Worm (Caenorhabditis elegans): Measurements from ENCODE around the gene nhr-188.

The nhr-188 gene

DNA sequence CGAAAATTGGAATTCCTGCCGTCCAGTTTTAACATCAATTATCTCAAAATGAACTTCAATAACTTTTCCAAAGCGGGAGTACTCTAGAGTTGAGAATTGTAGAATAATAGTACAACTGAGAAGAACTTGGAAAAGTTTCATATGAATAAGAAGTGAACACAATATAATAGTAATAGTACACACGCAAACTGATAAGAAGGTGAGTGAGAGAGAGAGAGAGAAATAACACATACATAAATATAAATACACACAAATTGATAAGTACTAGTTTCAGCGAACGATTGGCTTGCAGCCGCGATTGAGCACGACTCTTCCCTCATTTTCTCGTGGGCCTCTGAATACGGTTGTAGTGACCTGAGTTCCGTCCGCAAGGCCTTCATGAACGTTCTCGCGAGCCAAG lies 31.5 kb upstream of the nhr-188 start, which contains the start of gene C17E7.13 (continued):
- TF ChIP-seq tra-1 (GFP tag; IDR thresholded peaks at IDR 0.05) (no peak), R02D3.7 (tag; optimal IDR thresholded peaks at IDR 0.05) (no peak), nhr-28 (tag; optimal IDR thresholded peaks at IDR 0.05) (peak; percentile 39), ZK546.5 (tag; optimal IDR thresholded peaks at IDR 0.05) (no peak), T26A8.4 (GFP tag; IDR thresholded peaks at IDR 0.05) (no peak), dpl-1 (GFP tag; optimal IDR thresholded peaks at IDR 0.05) (no peak), cey-2 (tag; optimal IDR thresholded peaks at IDR 0.05; ENCODE audit: borderline replicate concordance, insufficient read depth) (no peak), unc-39 (tag; optimal IDR thresholded peaks at IDR 0.05) (no peak), zfp-3 (GFP tag; conservative IDR thresholded peaks at IDR 0.05) (no peak)

- no peak for TF ChIP-seq T20F7.1 (GFP tag; optimal IDR thresholded peaks at IDR 0.05)
- no peak for TF ChIP-seq nhr-111 (GFP tag; optimal IDR thresholded peaks at IDR 0.05)
- TF ChIP-seq mxl-2 (GFP tag; conservative IDR thresholded peaks at IDR 0.05), result no peak
- TF ChIP-seq Y48G9A.11 (GFP tag; IDR thresholded peaks at IDR 0.05), result no peak
Measured at ce11 chrV:3886104-3886503, 28.4 kb upstream of the nhr-188 start, which contains the start of gene nhr-124. Gene nhr-124, minus strand, starts transcription at chrV:3886204.

ce11 chrV:3884550-3884949 lies 26.9 kb upstream of the nhr-188 start:
- TF ChIP-seq nhr-111 (GFP tag; optimal IDR thresholded peaks at IDR 0.05), result no peak
- TF ChIP-seq fos-1 (tag; optimal IDR thresholded peaks at IDR 0.05), result no peak
- TF ChIP-seq aha-1 (tag), result peak; percentile 90
- TF ChIP-seq R02D3.7 (tag; optimal IDR thresholded peaks at IDR 0.05), result no peak

DNA sequence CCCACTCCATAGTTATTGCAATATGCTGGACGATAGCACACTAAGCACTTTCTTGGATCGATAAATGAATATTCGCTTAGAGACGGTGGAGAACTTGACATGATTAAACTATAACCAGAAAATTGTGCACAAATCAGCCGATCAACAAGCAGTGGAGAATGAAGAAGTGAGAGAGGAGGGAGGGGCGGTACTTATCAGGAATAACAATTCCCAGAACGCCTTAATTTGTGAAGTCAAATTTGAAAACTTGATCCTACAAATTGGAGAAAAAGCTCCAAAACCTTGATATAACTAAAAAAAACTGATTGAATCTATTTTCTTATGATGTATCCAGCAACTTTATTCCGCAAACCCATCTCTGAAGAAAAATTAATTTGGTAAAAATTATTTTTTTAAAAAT lies 20.6 kb upstream of the nhr-188 start, which contains the start of gene nhr-159:
nhr-159 (minus strand) TSS at position 101 of the 400 bp plus-strand sequence.
- TF ChIP-seq daf-12 (tag; optimal IDR thresholded peaks at IDR 0.05) (no peak), dmd-8 (GFP tag; IDR thresholded peaks at IDR 0.05) (no peak), arid-1 (GFP tag; conservative IDR thresholded peaks at IDR 0.05) (no peak), T26A8.4 (GFP tag; IDR thresholded peaks at IDR 0.05) (no peak), nhr-111 (GFP tag; optimal IDR thresholded peaks at IDR 0.05) (no peak), zag-1 (tag; optimal IDR thresholded peaks at IDR 0.05) (no peak), nhr-237 (tag; optimal IDR thresholded peaks at IDR 0.05) (no peak), ZK337.2 (GFP tag; IDR thresholded peaks at IDR 0.05) (no peak), F49E8.2 (tag; optimal IDR thresholded peaks at IDR 0.05; ENCODE audit: borderline replicate concordance) (no peak), lin-1 (GFP tag; IDR thresholded peaks at IDR 0.05) (no peak), dve-1 (tag; optimal IDR thresholded peaks at IDR 0.05; ENCODE audit: insufficient read depth) (no peak), daf-16 (GFP tag; optimal IDR thresholded peaks at IDR 0.05) (no peak), daf-16 (tag; optimal IDR thresholded peaks at IDR 0.05) (no peak), unc-62 (GFP tag; optimal IDR thresholded peaks at IDR 0.05 in 1 of 2) (no peak), unc-62 (tag; optimal IDR thresholded peaks at IDR 0.05) (no peak), nhr-76 (tag; optimal IDR thresholded peaks at IDR 0.05) (no peak), unc-39 (tag; optimal IDR thresholded peaks at IDR 0.05) (no peak), nhr-25 (tag; optimal IDR thresholded peaks at IDR 0.05; ENCODE audit: borderline replicate concordance, insufficient read depth) (no peak), zip-2 (tag; optimal IDR thresholded peaks at IDR 0.05) (no peak), madf-5 (GFP tag; IDR thresholded peaks at IDR 0.05) (no peak), spr-1 (tag; optimal IDR thresholded peaks at IDR 0.05) (no peak), mxl-3 (GFP tag; optimal IDR thresholded peaks at IDR 0.05) (no peak)

DNA sequence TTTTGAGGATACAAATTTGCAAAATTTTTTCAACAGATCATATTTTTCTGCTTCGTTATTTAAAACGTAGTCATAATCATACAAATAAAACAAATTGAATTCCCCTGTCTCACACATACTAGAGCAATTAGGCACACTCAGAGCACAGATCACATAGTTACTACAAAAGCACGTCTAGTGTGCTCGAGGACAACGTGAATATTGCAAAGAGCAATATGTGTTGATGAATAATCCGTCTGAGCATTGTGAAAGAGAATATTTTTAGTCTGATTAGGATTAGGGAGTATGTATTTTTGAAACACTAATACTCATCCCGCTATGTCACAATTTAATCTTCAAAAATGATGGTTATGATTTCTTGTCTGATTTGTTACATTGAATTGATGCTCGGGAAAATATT lies 19.6 kb upstream of the nhr-188 start:
- TF ChIP-seq ceh-20 (GFP tag; IDR thresholded peaks at IDR 0.05), result no peak
